Fruit fly (Drosophila melanogaster): ENCODE results near the gene Tpc1.

dm6 chr3R:10863446-10863819, 18.6 kb downstream of the Tpc1 start:
- TF ChIP-seq EcR (GFP tag; optimal IDR thresholded peaks at IDR 0.05) (no peak), Pif1A (GFP tag; optimal IDR thresholded peaks at IDR 0.05) (no peak), CG9948 (tag; optimal IDR thresholded peaks at IDR 0.05) (no peak), CG13204 (GFP tag; optimal IDR thresholded peaks at IDR 0.05) (no peak), CG12605 (GFP tag; IDR thresholded peaks at IDR 0.05) (no peak), D1 (tag; optimal IDR thresholded peaks at IDR 0.05) (no peak), CG14655 (GFP tag; optimal IDR thresholded peaks at IDR 0.05) (no peak), CG10348 (GFP tag; IDR thresholded peaks at IDR 0.05) (no peak), Pif1B (GFP tag; optimal IDR thresholded peaks at IDR 0.05) (no peak), gl (tag; optimal IDR thresholded peaks at IDR 0.05) (no peak), CG4496 (GFP tag; IDR thresholded peaks at IDR 0.05) (no peak)
